Fruit fly (Drosophila melanogaster): Measurements from ENCODE around the gene CG46525.

The CG46525 gene

dm6 chr3L:17465804-17466203, 9.2 kb upstream of the CG46525 start, which contains the start of gene QIL1 (continued):
- TF ChIP-seq gem (tag; optimal IDR thresholded peaks at IDR 0.05) (peak; percentile 16), CG2199 (GFP tag; IDR thresholded peaks at IDR 0.05) (peak; percentile 53; the same call in 1 of the 3 replicates), HLHmδ (GFP tag; optimal IDR thresholded peaks at IDR 0.05) (no peak), wek (GFP tag; optimal IDR thresholded peaks at IDR 0.05) (no peak), slou (GFP tag; optimal IDR thresholded peaks at IDR 0.05) (no peak), CG14667 (GFP tag; IDR thresholded peaks at IDR 0.05) (no peak), stwl (tag; optimal IDR thresholded peaks at IDR 0.05) (peak; percentile 85), CG2129 (GFP tag; IDR thresholded peaks at IDR 0.05; ENCODE audit: partially characterized antibody) (no peak), CG10209 (GFP tag; optimal IDR thresholded peaks at IDR 0.05) (no peak), CG10366 (GFP tag; IDR thresholded peaks at IDR 0.05) (no peak), ken (GFP tag; IDR thresholded peaks at IDR 0.05) (no peak), CG7271 (tag; optimal IDR thresholded peaks at IDR 0.05) (no peak), gfzf (GFP tag; optimal IDR thresholded peaks at IDR 0.05) (peak; percentile 94), CG2120 (GFP tag; optimal IDR thresholded peaks at IDR 0.05) (no peak), Dek (tag; optimal IDR thresholded peaks at IDR 0.05) (peak; percentile 46), BEAF-32 (GFP tag; optimal IDR thresholded peaks at IDR 0.05) (peak; percentile 41), HmgZ (tag; optimal IDR thresholded peaks at IDR 0.05) (peak; percentile 66), toy (GFP tag; IDR thresholded peaks at IDR 0.05) (no peak), CG17802 (tag; optimal IDR thresholded peaks at IDR 0.05) (no peak), Sry-δ (GFP tag; optimal IDR thresholded peaks at IDR 0.05) (peak; percentile 31), ato (GFP tag; IDR thresholded peaks at IDR 0.05; ENCODE audit: partially characterized antibody) (no peak), MESR4 (GFP tag; optimal IDR thresholded peaks at IDR 0.05) (peak; percentile 94), mirr (GFP tag; optimal IDR thresholded peaks at IDR 0.05) (no peak), CG8290 (GFP tag; optimal IDR thresholded peaks at IDR 0.05) (peak; percentile 44), CG8290 (tag; optimal IDR thresholded peaks at IDR 0.05) (peak in 1 of 2 experiments; percentile 33), CG12071 (GFP tag; optimal IDR thresholded peaks at IDR 0.05) (no peak), pb (GFP tag; optimal IDR thresholded peaks at IDR 0.05) (no peak), trem (tag; optimal IDR thresholded peaks at IDR 0.05) (peak; percentile 77), tup (GFP tag; optimal IDR thresholded peaks at IDR 0.05) (no peak), CG1603 (tag; optimal IDR thresholded peaks at IDR 0.05) (peak; percentile 66), CG14710 (tag; optimal IDR thresholded peaks at IDR 0.05) (peak; percentile 69), CG17829 (tag; optimal IDR thresholded peaks at IDR 0.05) (peak; percentile 30), pfk (GFP tag; optimal IDR thresholded peaks at IDR 0.05) (no peak), Spps (tag; optimal IDR thresholded peaks at IDR 0.05) (no peak), CG14014 (GFP tag; IDR thresholded peaks at IDR 0.05) (no peak), Lhr (GFP tag; optimal IDR thresholded peaks at IDR 0.05) (peak; percentile 83), CG18476 (GFP tag; optimal IDR thresholded peaks at IDR 0.05) (no peak), zen (tag; optimal IDR thresholded peaks at IDR 0.05) (peak; percentile 16), cad (GFP tag; optimal IDR thresholded peaks at IDR 0.05) (no peak), mam (GFP tag; optimal IDR thresholded peaks at IDR 0.05) (no peak), amos (GFP tag; IDR thresholded peaks at IDR 0.05; ENCODE audit: partially characterized antibody) (peak; percentile 31; the same call in 1 of the 2 replicates), sd (tag; optimal IDR thresholded peaks at IDR 0.05) (peak; percentile 52), CG15514 (GFP tag; optimal IDR thresholded peaks at IDR 0.05) (peak; percentile 65), Dp (GFP tag; optimal IDR thresholded peaks at IDR 0.05) (peak; percentile 62), E2f1 (GFP tag; IDR thresholded peaks at IDR 0.05) (no peak), CTCF (GFP tag; optimal IDR thresholded peaks at IDR 0.05) (peak; percentile 61), sens (GFP tag) (peak; percentile 67), Xrp1 (GFP tag; IDR thresholded peaks at IDR 0.05) (no peak), CG6254 (GFP tag; optimal IDR thresholded peaks at IDR 0.05) (no peak), Nf-YC (tag; optimal IDR thresholded peaks at IDR 0.05) (peak; percentile 14), CG34224 (GFP tag; IDR thresholded peaks at IDR 0.05; ENCODE audit: partially characterized antibody) (no peak)
